Worm (Caenorhabditis elegans): ENCODE measurements around the gene gln-3.

ce11 chrIV:16147055-16147454 lies 23.4 kb downstream of the gln-3 start, which contains the start of gene Y105C5B.25:
- TF ChIP-seq him-1 (tag; optimal IDR thresholded peaks at IDR 0.05) (no peak), W03F9.2 (tag; optimal IDR thresholded peaks at IDR 0.05) (no peak), dao-5 (tag; optimal IDR thresholded peaks at IDR 0.05) (no peak)

Data from whole organism, L4/young adult.